Fruit fly (Drosophila melanogaster) whole organism, embryonic: ENCODE data around the gene Acp76A.
A peak's percentile ranks its signal among the peaks of the same experiment; 100 is the strongest.

ENCODE experiments used
- CG11456 ChIP-seq: fragments of 200-800 bp; sonication (Bioruptor generic); IDR thresholded peaks from 3 replicates; pipeline ENCODE4 v1.3.6; 2022; ENCODE audit warnings: missing biosample characterization, missing genetic modification characterization
- CG3407 ChIP-seq: fragments of 200-800 bp; sonication (Bioruptor generic); optimal IDR thresholded peaks from 2 replicates; lab custom pipeline; 2018; ENCODE audit warnings: missing biosample characterization, mild to moderate bottlenecking, missing genetic modification characterization

DNA sequence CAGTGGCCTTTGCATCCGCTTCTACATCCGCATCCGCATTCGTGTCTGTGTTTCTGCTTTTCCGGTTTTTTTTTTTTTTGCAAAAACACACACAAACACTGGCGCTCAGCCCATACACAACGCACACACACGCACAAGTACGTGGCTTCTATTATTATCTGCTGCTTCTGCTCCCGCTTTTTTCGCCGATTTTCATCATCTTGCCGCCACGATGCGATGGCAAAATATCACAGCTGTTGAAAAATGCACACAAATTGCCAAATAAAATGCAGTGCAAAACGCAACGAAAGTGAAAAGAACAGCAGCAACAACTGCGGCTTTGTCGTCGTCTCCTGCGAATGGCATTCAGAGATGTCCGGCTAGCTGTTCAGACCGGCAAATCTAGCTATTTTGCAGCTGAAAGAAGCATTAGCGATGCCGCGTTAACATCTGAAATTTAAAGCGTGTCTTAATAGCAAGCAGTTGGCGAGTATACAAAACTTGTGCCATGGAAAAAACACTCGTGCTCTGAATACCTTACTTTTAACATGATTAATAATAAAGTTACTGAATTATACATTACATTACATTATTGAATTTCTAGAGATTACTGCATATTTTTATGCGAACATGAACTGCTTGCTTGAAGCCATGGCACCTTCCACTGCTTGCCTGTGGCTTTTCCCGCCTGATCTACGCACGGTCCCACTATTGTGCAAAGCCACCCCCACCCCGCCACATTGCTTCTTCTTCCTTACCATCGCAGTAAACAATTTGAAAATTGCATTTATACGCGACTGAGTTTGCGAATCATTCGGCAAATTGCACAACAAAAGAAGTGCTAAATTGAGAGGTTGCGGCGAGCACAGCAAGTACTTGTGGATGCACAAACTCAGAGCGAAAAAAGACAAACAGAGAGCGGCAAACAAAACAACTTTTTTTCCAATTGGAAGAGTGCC is 10.9 kb upstream of the Acp76A start, which contains the start of the genes Ugt316A1 and Sfxn2:
- 0 out of 3 replicates have a peak, but pooled peaks have one; percentile 59 for TF ChIP-seq CG11456 (GFP tag; lab: Robert Waterston, UW)
- peak; percentile 4 for TF ChIP-seq CG3407 (GFP tag; lab: Kevin White, UChicago)
